Fruit fly (Drosophila melanogaster) whole organism, prepupa: Measurements from ENCODE around the gene mask.

Source experiments
- Blimp-1 ChIP-seq: fragments of 200-800 bp; sonication (Bioruptor generic); optimal IDR thresholded peaks from 3 replicates; lab custom pipeline; 2017; ENCODE audit warnings: missing biosample characterization, missing genetic modification characterization, mild to moderate bottlenecking, moderate library complexity, missing genetic modification reagents
- CG10631 ChIP-seq: fragments of 200-800 bp; sonication (Bioruptor generic); optimal IDR thresholded peaks from 2 replicates; lab custom pipeline; 2016; ENCODE audit warnings: missing biosample characterization, missing genetic modification characterization
- CG10669 ChIP-seq: fragments of 200-800 bp; sonication (Bioruptor generic); optimal IDR thresholded peaks from 3 replicates; lab custom pipeline; 2018; ENCODE audit warnings: missing biosample characterization, mild to moderate bottlenecking, missing genetic modification characterization, moderate library complexity
- CG11762 ChIP-seq: fragments of 200-800 bp; sonication (Bioruptor generic); optimal IDR thresholded peaks from 3 replicates; lab custom pipeline; 2016; ENCODE audit warnings: missing biosample characterization, missing genetic modification characterization; ENCODE audit not compliant: insufficient read depth
- CG15336 ChIP-seq: fragments of 200-800 bp; sonication (Bioruptor generic); IDR thresholded peaks from 2 replicates; pipeline ENCODE4 v1.3.6; 2022; ENCODE audit warnings: missing biosample characterization, missing genetic modification characterization
- CG1621 ChIP-seq: fragments of 200-800 bp; sonication (Bioruptor generic); optimal IDR thresholded peaks from 3 replicates; lab custom pipeline; 2018; ENCODE audit warnings: missing biosample characterization, mild to moderate bottlenecking, missing genetic modification characterization
- CG3032 ChIP-seq: fragments of 200-800 bp; optimal IDR thresholded peaks from 2 replicates; lab custom pipeline; 2019; ENCODE audit warnings: missing biosample characterization, mild to moderate bottlenecking, missing genetic modification characterization, moderate library complexity
- CG32006 ChIP-seq: fragments of 200-800 bp; sonication (Bioruptor generic); optimal IDR thresholded peaks from 3 replicates; lab custom pipeline; 2017; ENCODE audit warnings: missing biosample characterization, mild to moderate bottlenecking, missing genetic modification characterization
- CG3919 ChIP-seq: fragments of 200-800 bp; sonication (Bioruptor generic); optimal IDR thresholded peaks from 3 replicates; lab custom pipeline; 2016; ENCODE audit warnings: missing biosample characterization, missing genetic modification characterization
- CG4318 ChIP-seq: fragments of 200-800 bp; sonication (Bioruptor generic); optimal IDR thresholded peaks from 3 replicates; lab custom pipeline; 2017; ENCODE audit warnings: missing biosample characterization, mild to moderate bottlenecking, missing genetic modification characterization
- CG6163 ChIP-seq: fragments of 200-800 bp; sonication (Bioruptor generic); IDR thresholded peaks from 3 replicates; pipeline ENCODE4 v1.3.6; 2022; ENCODE audit warnings: missing biosample characterization, missing genetic modification characterization
- CG6276 ChIP-seq: fragments of 200-800 bp; sonication (Bioruptor generic); optimal IDR thresholded peaks from 2 replicates; lab custom pipeline; 2017; ENCODE audit warnings: missing biosample characterization, mild to moderate bottlenecking, missing genetic modification characterization
- CG6854 ChIP-seq: fragments of 200-800 bp; sonication (Bioruptor generic); optimal IDR thresholded peaks from 2 replicates; lab custom pipeline; 2017; ENCODE audit warnings: missing biosample characterization, mild to moderate bottlenecking, missing genetic modification characterization
- CG7368 ChIP-seq: fragments of 200-800 bp; sonication (Bioruptor generic); optimal IDR thresholded peaks from 3 replicates; lab custom pipeline; 2016; ENCODE audit warnings: missing biosample characterization, missing genetic modification characterization
- CG8119 ChIP-seq: fragments of 200-800 bp; sonication (Bioruptor generic); IDR thresholded peaks from 3 replicates; pipeline ENCODE4 v1.3.6; 2022; ENCODE audit warnings: missing biosample characterization, missing genetic modification characterization
- CG8319 ChIP-seq: fragments of 200-800 bp; sonication (Bioruptor generic); optimal IDR thresholded peaks from 3 replicates; lab custom pipeline; 2016; ENCODE audit warnings: missing biosample characterization, missing genetic modification characterization
- CG9139 ChIP-seq: fragments of 200-800 bp; sonication (Bioruptor generic); optimal IDR thresholded peaks from 3 replicates; lab custom pipeline; 2017; ENCODE audit warnings: missing biosample characterization, mild to moderate bottlenecking, missing genetic modification characterization
- Eip75B ChIP-seq: fragments of 200-800 bp; sonication (Bioruptor generic); optimal IDR thresholded peaks from 3 replicates; lab custom pipeline; 2016; ENCODE audit warnings: missing biosample characterization, missing genetic modification characterization
- Eip78C ChIP-seq: fragments of 200-800 bp; sonication (Bioruptor generic); peaks from one replicate; lab custom pipeline; 2016; ENCODE audit warnings: missing biosample characterization, missing genetic modification characterization
- Ets96B ChIP-seq: fragments of 200-800 bp; optimal IDR thresholded peaks from 2 replicates; lab custom pipeline; 2019; ENCODE audit warnings: missing biosample characterization, mild to moderate bottlenecking, missing genetic modification characterization, moderate library complexity
- Gug ChIP-seq: fragments of 200-800 bp; sonication (Bioruptor generic); IDR thresholded peaks from 2 replicates; pipeline ENCODE4 v1.3.6; 2022; ENCODE audit warnings: missing biosample characterization, missing genetic modification characterization
- Hr38 ChIP-seq: sonication (Bioruptor generic); optimal IDR thresholded peaks from 2 replicates; lab custom pipeline; 2016; ENCODE audit warnings: missing biosample characterization, missing genetic modification characterization
- Sox102F ChIP-seq: fragments of 200-800 bp; sonication (Bioruptor generic); optimal IDR thresholded peaks from 2 replicates; lab custom pipeline; 2016; ENCODE audit warnings: missing biosample characterization, mild to moderate bottlenecking, missing genetic modification characterization
- Sox15 ChIP-seq: fragments of 200-800 bp; sonication (Bioruptor generic); optimal IDR thresholded peaks from 3 replicates; lab custom pipeline; 2016; ENCODE audit warnings: missing biosample characterization, missing genetic modification characterization
- achi ChIP-seq: fragments of 200-800 bp; sonication (Bioruptor generic); optimal IDR thresholded peaks from 3 replicates; lab custom pipeline; 2016; ENCODE audit warnings: missing biosample characterization, missing genetic modification characterization
- acj6 ChIP-seq: fragments of 200-800 bp; sonication (Bioruptor generic); optimal IDR thresholded peaks from 3 replicates; lab custom pipeline; 2016; ENCODE audit warnings: missing biosample characterization, missing genetic modification characterization
- dac ChIP-seq: fragments of 200-800 bp; sonication (Bioruptor generic); optimal IDR thresholded peaks from 2 replicates; lab custom pipeline; 2017; ENCODE audit warnings: missing biosample characterization, mild to moderate bottlenecking, missing genetic modification characterization
- dsx ChIP-seq: fragments of 200-800 bp; optimal IDR thresholded peaks from 3 replicates; lab custom pipeline; 2019; ENCODE audit warnings: missing biosample characterization, mild to moderate bottlenecking, missing genetic modification characterization, moderate library complexity; ENCODE audit not compliant: poor library complexity, severe bottlenecking
- eg ChIP-seq: fragments of 200-800 bp; sonication (Bioruptor generic); IDR thresholded peaks from 3 replicates; pipeline ENCODE4 v1.3.6; 2022; ENCODE audit warnings: missing biosample characterization, missing genetic modification characterization
- esn ChIP-seq: fragments of 200-800 bp; sonication (Bioruptor generic); optimal IDR thresholded peaks from 2 replicates; lab custom pipeline; 2016; ENCODE audit warnings: missing biosample characterization, mild to moderate bottlenecking, missing genetic modification characterization, moderate library complexity
- fd59A ChIP-seq: fragments of 200-800 bp; sonication (Bioruptor generic); optimal IDR thresholded peaks from 2 replicates; lab custom pipeline; 2017; ENCODE audit warnings: missing biosample characterization, mild to moderate bottlenecking, missing genetic modification characterization, missing genetic modification reagents
- fd85E ChIP-seq: fragments of 200-800 bp; sonication (Bioruptor generic); optimal IDR thresholded peaks from 3 replicates; lab custom pipeline; 2016; ENCODE audit warnings: missing biosample characterization, missing genetic modification characterization
- net ChIP-seq: fragments of 200-800 bp; sonication (Bioruptor generic); optimal IDR thresholded peaks from 3 replicates; lab custom pipeline; 2016; ENCODE audit warnings: missing biosample characterization, missing genetic modification characterization
- pdm3 ChIP-seq: fragments of 200-800 bp; sonication (Bioruptor generic); optimal IDR thresholded peaks from 3 replicates; lab custom pipeline; 2016; ENCODE audit warnings: missing biosample characterization, missing genetic modification characterization
- salr ChIP-seq, 2 experiments: fragments of 200-800 bp; sonication (Bioruptor generic); optimal IDR thresholded peaks; 3 replicates each; lab custom pipeline; 2016 to 2018; ENCODE audit warnings: missing biosample characterization in 2 of 2, missing genetic modification characterization in 2 of 2, mild to moderate bottlenecking in 1 of 2
- spab ChIP-seq: fragments of 200-800 bp; sonication (Bioruptor generic); optimal IDR thresholded peaks from 2 replicates; lab custom pipeline; 2017; ENCODE audit warnings: missing biosample characterization, mild to moderate bottlenecking, missing genetic modification characterization, missing genetic modification reagents
- ss ChIP-seq, 2 experiments: fragments of 200-800 bp; sonication (Bioruptor generic); optimal IDR thresholded peaks; 2 replicates in 1 of 2; 3 replicates in 1 of 2; lab custom pipeline; 2017 to 2018; ENCODE audit warnings: mild to moderate bottlenecking in 2 of 2, missing biosample characterization in 2 of 2, missing genetic modification characterization in 2 of 2, moderate library complexity in 1 of 2
- svp ChIP-seq: fragments of 200-800 bp; sonication (Bioruptor generic); peaks from one replicate; lab custom pipeline; 2016; ENCODE audit warnings: missing biosample characterization, missing genetic modification characterization
- topi ChIP-seq: fragments of 200-800 bp; sonication (Bioruptor generic); optimal IDR thresholded peaks from 3 replicates; lab custom pipeline; 2016; ENCODE audit warnings: missing biosample characterization, missing genetic modification characterization

Gene mask

dm6 chr3R:24206341-24207114, 23.8 kb upstream of the mask start (continued):
- peak; percentile 42 for TF ChIP-seq CG11762 (GFP tag; lab: Kevin White, UChicago)
- no peak for TF ChIP-seq Hr38 (GFP tag; lab: Kevin White, UChicago)
- peak; percentile 9 for TF ChIP-seq CG1621 (tag; lab: Kevin White, UChicago)
- TF ChIP-seq CG3919 (GFP tag; lab: Kevin White, UChicago) = peak; percentile 62
- TF ChIP-seq CG6163 (GFP tag; lab: Robert Waterston, UW) = peak; percentile 59; the same call in 1 of the 3 replicates
- peak; percentile 95 for TF ChIP-seq Eip78C (GFP tag; lab: Kevin White, UChicago)
- TF ChIP-seq ss (GFP tag; optimal IDR thresholded peaks at IDR 0.05; lab: Kevin White, UChicago) = peak in 1 of 2 experiments; percentile 36
- peak; percentile 24 for TF ChIP-seq net
- TF ChIP-seq acj6 (GFP tag; lab: Kevin White, UChicago) = peak; percentile 66

- no peak for TF ChIP-seq CG6163 (GFP tag; lab: Robert Waterston, UW)
- no peak for TF ChIP-seq eg (GFP tag; lab: Robert Waterston, UW)
- TF ChIP-seq svp (GFP tag; lab: Kevin White, UChicago) = no peak
- TF ChIP-seq ss (GFP tag; optimal IDR thresholded peaks at IDR 0.05; lab: Kevin White, UChicago) = no peak
- TF ChIP-seq CG6276 (GFP tag; lab: Kevin White, UChicago) = no peak
- no peak for TF ChIP-seq salr (GFP tag; optimal IDR thresholded peaks at IDR 0.05; lab: Kevin White, UChicago)
- TF ChIP-seq CG4318 (GFP tag; lab: Kevin White, UChicago) = no peak
- TF ChIP-seq CG10631 (GFP tag; lab: Kevin White, UChicago) = no peak
- TF ChIP-seq CG7368 (GFP tag; lab: Kevin White, UChicago) = no peak
- no peak for TF ChIP-seq CG32006 (GFP tag; lab: Kevin White, UChicago)
Observed at dm6 chr3R:24213644-24214043, 16.7 kb upstream of the mask start.

- 0 out of 3 replicates have a peak, but pooled peaks have one; percentile 29 for TF ChIP-seq eg (GFP tag; lab: Robert Waterston, UW)
- TF ChIP-seq Blimp-1 = peak; percentile 84
- no peak for TF ChIP-seq dac (GFP tag; lab: Kevin White, UChicago)
Observed at dm6 chr3R:24216017-24216416, 14.3 kb upstream of the mask start.

- no peak for TF ChIP-seq spab (GFP tag; lab: Kevin White, UChicago)
- TF ChIP-seq pdm3 (GFP tag; lab: Kevin White, UChicago) = no peak
- TF ChIP-seq eg (GFP tag; lab: Robert Waterston, UW) = peak; percentile 63; the same call in 2 of the 3 replicates
- peak; percentile 28 for TF ChIP-seq topi
- peak; percentile 62 for TF ChIP-seq Sox102F (GFP tag; lab: Kevin White, UChicago)
- TF ChIP-seq dsx = peak; percentile 31
- no peak for TF ChIP-seq salr (GFP tag; optimal IDR thresholded peaks at IDR 0.05; lab: Kevin White, UChicago)
- TF ChIP-seq Eip78C (GFP tag; lab: Kevin White, UChicago) = peak; percentile 71
- TF ChIP-seq CG1621 (tag; lab: Kevin White, UChicago) = peak; percentile 62
- peak; percentile 31; the same call in 1 of the 2 replicates for TF ChIP-seq CG15336 (GFP tag; lab: Robert Waterston, UW)
- TF ChIP-seq CG9139 = peak; percentile 12
- TF ChIP-seq ss (GFP tag; optimal IDR thresholded peaks at IDR 0.05; lab: Kevin White, UChicago) = peak; percentile 24 to 74
- no peak; the same call in 2 of the 3 replicates for TF ChIP-seq CG8119
- TF ChIP-seq fd85E (GFP tag; lab: Kevin White, UChicago) = peak; percentile 47
- TF ChIP-seq Sox15 (GFP tag; lab: Kevin White, UChicago) = no peak
- no peak for TF ChIP-seq CG8319 (GFP tag; lab: Kevin White, UChicago)
- no peak for TF ChIP-seq CG32006 (GFP tag; lab: Kevin White, UChicago)
- no peak for TF ChIP-seq CG3032
- TF ChIP-seq achi (GFP tag; lab: Kevin White, UChicago) = no peak
- no peak for TF ChIP-seq CG10669 (GFP tag; lab: Kevin White, UChicago)
- TF ChIP-seq fd59A = no peak
- peak; percentile 88 for TF ChIP-seq CG6854 (GFP tag; lab: Kevin White, UChicago)
- peak; percentile 33; the same call in 1 of the 3 replicates for TF ChIP-seq CG6163 (GFP tag; lab: Robert Waterston, UW)
- no peak for TF ChIP-seq CG4318 (GFP tag; lab: Kevin White, UChicago)
- no peak for TF ChIP-seq Gug (GFP tag; lab: Robert Waterston, UW)
- TF ChIP-seq CG3919 (GFP tag; lab: Kevin White, UChicago) = peak; percentile 31
- TF ChIP-seq CG6276 (GFP tag; lab: Kevin White, UChicago) = peak; percentile 3
- TF ChIP-seq esn (GFP tag; lab: Kevin White, UChicago) = peak; percentile 9
- no peak for TF ChIP-seq CG11762 (GFP tag; lab: Kevin White, UChicago)
- TF ChIP-seq Eip75B = peak; percentile 73
- TF ChIP-seq Blimp-1 = peak; percentile 92
- TF ChIP-seq Ets96B (tag; lab: Kevin White, UChicago) = peak; percentile 2
- TF ChIP-seq net = peak; percentile 37
Observed at dm6 chr3R:24218565-24218964, 11.8 kb upstream of the mask start, which contains the start of gene CG17786. Gene CG17786, minus strand, starts transcription at chr3R:24218718.
